Fruit fly (Drosophila melanogaster) whole organism, embryonic: Measurements from ENCODE around the gene Rack1.

Experiments used
- B-H1 ChIP-seq: fragments of 200-800 bp; sonication (Bioruptor generic); IDR thresholded peaks from 3 replicates; pipeline ENCODE4 v1.3.6; 2022; ENCODE audit warnings: missing biosample characterization, missing genetic modification characterization
- Bdp1 ChIP-seq: fragments of 200-800 bp; sonication (Bioruptor generic); optimal IDR thresholded peaks from 3 replicates; lab custom pipeline; 2016; ENCODE audit warnings: missing biosample characterization, missing genetic modification characterization
- BtbVII ChIP-seq: fragments of 200-800 bp; sonication (Bioruptor generic); optimal IDR thresholded peaks from 3 replicates; lab custom pipeline; 2017; ENCODE audit warnings: missing biosample characterization, mild to moderate bottlenecking, missing genetic modification characterization
- CG10147 ChIP-seq: fragments of 200-800 bp; sonication (Bioruptor generic); optimal IDR thresholded peaks from 2 replicates; lab custom pipeline; 2019; ENCODE audit warnings: missing biosample characterization, mild to moderate bottlenecking, missing genetic modification characterization, moderate library complexity
- CG10209 ChIP-seq: fragments of 200-800 bp; sonication (Bioruptor generic); optimal IDR thresholded peaks from 3 replicates; lab custom pipeline; 2017; ENCODE audit warnings: missing biosample characterization, mild to moderate bottlenecking, missing genetic modification characterization, missing genetic modification reagents
- CG11696 ChIP-seq: fragments of 200-800 bp; sonication (Bioruptor generic); IDR thresholded peaks from 2 replicates; pipeline ENCODE4 v1.3.6; 2022; ENCODE audit warnings: missing biosample characterization, missing genetic modification characterization
- CG1233 ChIP-seq: fragments of 200-800 bp; sonication (Bioruptor generic); optimal IDR thresholded peaks from 4 replicates; lab custom pipeline; 2018; ENCODE audit warnings: missing biosample characterization, mild to moderate bottlenecking, missing genetic modification characterization
- CG12659 ChIP-seq: fragments of 200-800 bp; sonication (Bioruptor generic); optimal IDR thresholded peaks from 3 replicates; lab custom pipeline; 2017; ENCODE audit warnings: mild to moderate bottlenecking, missing biosample characterization, missing genetic modification reagents, missing genetic modification characterization
- CG12769 ChIP-seq: fragments of 200-800 bp; sonication (Bioruptor generic); optimal IDR thresholded peaks from 2 replicates; lab custom pipeline; 2019; ENCODE audit warnings: missing biosample characterization, mild to moderate bottlenecking, missing genetic modification characterization, moderate library complexity
- CG13287 ChIP-seq: fragments of 200-800 bp; sonication (Bioruptor generic); IDR thresholded peaks from 2 replicates; pipeline ENCODE4 v1.3.6; 2022; ENCODE audit warnings: missing biosample characterization, missing genetic modification characterization; ENCODE audit not compliant: partially characterized antibody
- CG16813 ChIP-seq: fragments of 200-800 bp; sonication (Bioruptor generic); IDR thresholded peaks from 3 replicates; pipeline ENCODE4 v1.3.6; 2022; ENCODE audit warnings: missing biosample characterization, missing genetic modification characterization; ENCODE audit not compliant: partially characterized antibody
- CG16815 ChIP-seq: fragments of 200-800 bp; sonication (Bioruptor generic); optimal IDR thresholded peaks from 3 replicates; lab custom pipeline; 2017; ENCODE audit warnings: missing biosample characterization, mild to moderate bottlenecking, missing genetic modification characterization
- CG17612 ChIP-seq: fragments of 200-800 bp; sonication (Bioruptor generic); IDR thresholded peaks from 2 replicates; pipeline ENCODE4 v1.3.6; 2022; ENCODE audit warnings: missing biosample characterization, missing genetic modification characterization
- CG3407 ChIP-seq: fragments of 200-800 bp; sonication (Bioruptor generic); optimal IDR thresholded peaks from 2 replicates; lab custom pipeline; 2018; ENCODE audit warnings: missing biosample characterization, mild to moderate bottlenecking, missing genetic modification characterization
- CG3726 ChIP-seq: fragments of 200-800 bp; sonication (Bioruptor generic); IDR thresholded peaks from 3 replicates; pipeline ENCODE4, ENCODE4 v1.3.6; 2022; ENCODE audit warnings: missing biosample characterization, missing genetic modification characterization
- CG6654 ChIP-seq: fragments of 200-800 bp; sonication (Bioruptor generic); optimal IDR thresholded peaks from 2 replicates; lab custom pipeline; 2017; ENCODE audit warnings: missing biosample characterization, mild to moderate bottlenecking, missing genetic modification characterization
- CG8388 ChIP-seq: fragments of 200-800 bp; sonication (Bioruptor generic); optimal IDR thresholded peaks from 2 replicates; lab custom pipeline; 2019; ENCODE audit warnings: missing biosample characterization, mild to moderate bottlenecking, missing genetic modification characterization, moderate library complexity
- CG9817 ChIP-seq: fragments of 200-800 bp; sonication (Bioruptor generic); optimal IDR thresholded peaks from 2 replicates; lab custom pipeline; 2018; ENCODE audit warnings: missing biosample characterization, mild to moderate bottlenecking, missing genetic modification characterization, moderate library complexity
- CrebB ChIP-seq: fragments of 200-800 bp; sonication (Bioruptor generic); optimal IDR thresholded peaks from 3 replicates; lab custom pipeline; 2018; ENCODE audit warnings: missing biosample characterization, mild to moderate bottlenecking, missing genetic modification characterization
- Elba2 ChIP-seq: fragments of 200-800 bp; sonication (Bioruptor generic); optimal IDR thresholded peaks from 3 replicates; lab custom pipeline; 2016; ENCODE audit warnings: missing biosample characterization, missing genetic modification characterization
- HLHmδ ChIP-seq: fragments of 200-800 bp; sonication (Bioruptor generic); optimal IDR thresholded peaks from 2 replicates; lab custom pipeline; 2018; ENCODE audit warnings: missing biosample characterization, mild to moderate bottlenecking, missing genetic modification characterization, moderate library complexity
- Optix ChIP-seq: fragments of 200-800 bp; sonication (Bioruptor generic); IDR thresholded peaks from 3 replicates; pipeline ENCODE4 v1.3.6; 2022; ENCODE audit warnings: missing biosample characterization, missing genetic modification characterization
- Rfx ChIP-seq: fragments of 200-800 bp; sonication (Bioruptor generic); IDR thresholded peaks from 2 replicates; pipeline ENCODE4 v1.3.6; 2022; ENCODE audit warnings: missing biosample characterization, missing genetic modification characterization
- Rx ChIP-seq: fragments of 200-800 bp; sonication (Bioruptor generic); IDR thresholded peaks from 2 replicates; pipeline ENCODE4 v1.3.6; 2022; ENCODE audit warnings: missing biosample characterization, missing genetic modification characterization
- Sox100B ChIP-seq: fragments of 200-800 bp; sonication (Bioruptor generic); optimal IDR thresholded peaks from 3 replicates; lab custom pipeline; 2018; ENCODE audit warnings: missing biosample characterization, mild to moderate bottlenecking, missing genetic modification characterization
- Ssrp ChIP-seq: fragments of 200-800 bp; sonication (Bioruptor generic); optimal IDR thresholded peaks from 2 replicates; lab custom pipeline; 2018; ENCODE audit warnings: missing biosample characterization, mild to moderate bottlenecking, missing genetic modification characterization, moderate library complexity
- Tbp ChIP-seq: fragments of >200 bp; optimal IDR thresholded peaks from 2 replicates; lab custom pipeline; 2018; ENCODE audit warnings: missing biosample characterization, missing genetic modification characterization
- amos ChIP-seq: fragments of 200-800 bp; sonication (Bioruptor generic); IDR thresholded peaks from 2 replicates; pipeline ENCODE4 v1.3.6; 2022; ENCODE audit warnings: missing biosample characterization, missing genetic modification characterization; ENCODE audit not compliant: partially characterized antibody
- ase ChIP-seq: fragments of 200-800 bp; sonication (Bioruptor generic); IDR thresholded peaks from 3 replicates; pipeline ENCODE4 v1.3.6; 2022; ENCODE audit warnings: missing biosample characterization, missing genetic modification characterization
- br ChIP-seq: fragments of >200 bp; optimal IDR thresholded peaks from 2 replicates; lab custom pipeline; 2017
- cas ChIP-seq: fragments of 200-800 bp; sonication (Bioruptor generic); IDR thresholded peaks from 2 replicates; pipeline ENCODE4 v1.3.6; 2022; ENCODE audit warnings: missing biosample characterization, missing genetic modification characterization
- dati ChIP-seq: fragments of 200-800 bp; sonication (Bioruptor generic); IDR thresholded peaks from 2 replicates; pipeline ENCODE4 v1.3.6; 2022; ENCODE audit warnings: missing biosample characterization, missing genetic modification characterization
- dpn ChIP-seq, 2 experiments: fragments of 200-800 bp; sonication (Bioruptor generic); optimal IDR thresholded peaks; 3 replicates each; lab custom pipeline; 2016; ENCODE audit warnings: missing biosample characterization in 2 of 2, missing genetic modification characterization in 2 of 2
- en ChIP-seq: fragments of 200-800 bp; sonication (Bioruptor generic); optimal IDR thresholded peaks from 2 replicates; lab custom pipeline; 2016; ENCODE audit warnings: missing biosample characterization, missing genetic modification characterization
- gcm2 ChIP-seq: fragments of 200-800 bp; sonication (Bioruptor generic); optimal IDR thresholded peaks from 2 replicates; lab custom pipeline; 2016; ENCODE audit warnings: missing biosample characterization, missing genetic modification characterization
- h ChIP-seq: fragments of >200 bp; optimal IDR thresholded peaks from 2 replicates; lab custom pipeline; 2017
- ham ChIP-seq: fragments of 200-800 bp; sonication (Bioruptor generic); IDR thresholded peaks from 2 replicates; pipeline ENCODE4 v1.3.6; 2022; ENCODE audit warnings: missing biosample characterization, missing genetic modification characterization
- her ChIP-seq: fragments of 200-800 bp; sonication (Bioruptor generic); optimal IDR thresholded peaks from 2 replicates; lab custom pipeline; 2016; ENCODE audit warnings: missing biosample characterization, missing genetic modification characterization
- hth ChIP-seq: fragments of >200 bp; optimal IDR thresholded peaks from 2 replicates; lab custom pipeline; 2017; ENCODE audit warnings: inconsistent platforms
- inv ChIP-seq: fragments of 200-800 bp; sonication (Bioruptor generic); IDR thresholded peaks from 2 replicates; pipeline ENCODE4 v1.3.6; 2022; ENCODE audit warnings: missing biosample characterization, missing genetic modification characterization; ENCODE audit not compliant: partially characterized antibody
- kah ChIP-seq: fragments of 200-800 bp; sonication (Bioruptor generic); optimal IDR thresholded peaks from 2 replicates; lab custom pipeline; 2018; ENCODE audit warnings: missing biosample characterization, mild to moderate bottlenecking, missing genetic modification characterization
- mam ChIP-seq: fragments of 200-800 bp; sonication (Bioruptor generic); optimal IDR thresholded peaks from 3 replicates; lab custom pipeline; 2016; ENCODE audit warnings: missing biosample characterization, missing genetic modification characterization
- nerfin-2 ChIP-seq: fragments of 200-800 bp; sonication (Bioruptor generic); IDR thresholded peaks from 2 replicates; pipeline ENCODE4 v1.3.6; 2022; ENCODE audit warnings: missing biosample characterization, missing genetic modification characterization; ENCODE audit not compliant: partially characterized antibody
- odd ChIP-seq: fragments of 200-800 bp; sonication (Bioruptor generic); optimal IDR thresholded peaks from 2 replicates; lab custom pipeline; 2017; ENCODE audit warnings: missing biosample characterization, mild to moderate bottlenecking, missing genetic modification characterization
- org-1 ChIP-seq: fragments of 200-800 bp; sonication (Bioruptor generic); optimal IDR thresholded peaks from 2 replicates; lab custom pipeline; 2017; ENCODE audit warnings: missing biosample characterization, missing genetic modification characterization
- phol ChIP-seq: fragments of 200-800 bp; sonication (Bioruptor generic); optimal IDR thresholded peaks from 3 replicates; lab custom pipeline; 2018; ENCODE audit warnings: missing biosample characterization, mild to moderate bottlenecking, missing genetic modification characterization, moderate library complexity
- pnt ChIP-seq: fragments of 200-800 bp; sonication (Bioruptor generic); optimal IDR thresholded peaks from 3 replicates; lab custom pipeline; 2016; ENCODE audit warnings: missing biosample characterization, missing genetic modification characterization
- pum ChIP-seq: fragments of 200-800 bp; sonication (Bioruptor generic); optimal IDR thresholded peaks from 2 replicates; lab custom pipeline; 2016; ENCODE audit warnings: missing biosample characterization, missing genetic modification characterization
- row ChIP-seq: fragments of 200-800 bp; sonication (Bioruptor generic); IDR thresholded peaks from 3 replicates; pipeline ENCODE4 v1.3.6; 2022; ENCODE audit warnings: missing biosample characterization, missing genetic modification characterization
- salm ChIP-seq: fragments of 200-800 bp; sonication (Bioruptor generic); optimal IDR thresholded peaks from 2 replicates; lab custom pipeline; 2018; ENCODE audit warnings: missing biosample characterization, mild to moderate bottlenecking, missing genetic modification characterization
- sens ChIP-seq: fragments of 200-800 bp; sonication (Bioruptor generic); peaks from one replicate; lab custom pipeline; 2016; ENCODE audit warnings: missing biosample characterization, missing genetic modification characterization
- wdn ChIP-seq: fragments of 200-800 bp; sonication (Bioruptor generic); IDR thresholded peaks from 2 replicates; pipeline ENCODE4 v1.3.6; 2022; ENCODE audit warnings: missing biosample characterization, missing genetic modification characterization
- wek ChIP-seq: fragments of 200-800 bp; sonication (Bioruptor generic); optimal IDR thresholded peaks from 3 replicates; lab custom pipeline; 2018; ENCODE audit warnings: missing biosample characterization, mild to moderate bottlenecking, missing genetic modification characterization, moderate library complexity

Gene Rack1

dm6 chr2L:7849472-7849871 lies 22.4 kb upstream of the Rack1 start (continued):
- TF ChIP-seq CG16813 (GFP tag; lab: Robert Waterston, UW) (no peak), CrebB (tag; lab: Kevin White, UChicago) (no peak), Bdp1 (GFP tag; lab: Kevin White, UChicago) (no peak), her (GFP tag; lab: Kevin White, UChicago) (no peak), BtbVII (GFP tag; lab: Kevin White, UChicago) (no peak), br (lab: Kevin White, UChicago) (no peak), dpn (GFP tag; optimal IDR thresholded peaks at IDR 0.05; lab: Kevin White, UChicago) (no peak), phol (peak; percentile 4), hth (lab: Kevin White, UChicago) (no peak), en (GFP tag; lab: Kevin White, UChicago) (no peak), CG9817 (tag; lab: Kevin White, UChicago) (peak; percentile 23), CG1233 (no peak), Elba2 (no peak), wek (GFP tag; lab: Kevin White, UChicago) (no peak), Rfx (GFP tag; lab: Robert Waterston, UW) (no peak), B-H1 (GFP tag; lab: Robert Waterston, UW) (no peak), row (peak; percentile 71), CG10209 (GFP tag; lab: Kevin White, UChicago) (no peak), odd (GFP tag; lab: Kevin White, UChicago) (no peak), amos (GFP tag; lab: Robert Waterston, UW) (no peak), dati (GFP tag; lab: Robert Waterston, UW) (no peak), sens (GFP tag; lab: Kevin White, UChicago) (peak; percentile 43), CG12769 (no peak), CG11696 (GFP tag; lab: Robert Waterston, UW) (no peak), Ssrp (tag; lab: Kevin White, UChicago) (peak; percentile 3), pnt (GFP tag; lab: Kevin White, UChicago) (no peak), CG16815 (no peak), CG13287 (GFP tag; lab: Robert Waterston, UW) (no peak), cas (no peak), kah (no peak), CG12659 (peak; percentile 6), CG6654 (GFP tag; lab: Kevin White, UChicago) (no peak), ase (GFP tag; lab: Robert Waterston, UW) (no peak), Sox100B (GFP tag; lab: Kevin White, UChicago) (peak; percentile 0), CG3726 (no peak), HLHmδ (GFP tag; lab: Kevin White, UChicago) (no peak), Tbp (GFP tag; lab: Kevin White, UChicago) (no peak), ham (GFP tag; lab: Robert Waterston, UW) (no peak), salm (tag; lab: Kevin White, UChicago) (no peak), org-1 (no peak), CG17612 (GFP tag; lab: Robert Waterston, UW) (no peak), CG3407 (GFP tag; lab: Kevin White, UChicago) (no peak), mam (GFP tag; lab: Kevin White, UChicago) (no peak), h (lab: Kevin White, UChicago) (no peak), Rx (GFP tag; lab: Robert Waterston, UW) (no peak), nerfin-2 (GFP tag; lab: Robert Waterston, UW) (no peak), wdn (GFP tag; lab: Robert Waterston, UW) (no peak), CG8388 (peak; percentile 36), gcm2 (GFP tag; lab: Kevin White, UChicago) (no peak), CG10147 (GFP tag; lab: Kevin White, UChicago) (no peak), Optix (GFP tag; lab: Robert Waterston, UW) (no peak), pum (GFP tag; lab: Kevin White, UChicago) (no peak), inv (GFP tag; lab: Robert Waterston, UW) (no peak)
